Fruit fly (Drosophila melanogaster): Measurements from ENCODE around the gene CG6015.

dm6 chr3R:22044443-22044970, 10.4 kb upstream of the CG6015 start:
- TF ChIP-seq Sox15 (GFP tag; optimal IDR thresholded peaks at IDR 0.05) (no peak), CG4318 (GFP tag; optimal IDR thresholded peaks at IDR 0.05) (no peak), vri (GFP tag; optimal IDR thresholded peaks at IDR 0.05) (no peak), cyc (GFP tag; optimal IDR thresholded peaks at IDR 0.05) (no peak), CG34406 (GFP tag; optimal IDR thresholded peaks at IDR 0.05) (no peak)

All from whole organism, prepupa.